Worm (Caenorhabditis elegans): ENCODE results near the gene srx-66.

srx-66 gene

ce11 chrV:3963715-3964114, 44.3 kb downstream of the srx-66 start, which contains the start of gene cyp-34A7:
TSS of gene cyp-34A7 (minus strand) at chrV:3963815.
- TF ChIP-seq lim-6 (tag; optimal IDR thresholded peaks at IDR 0.05) (no peak), ceh-9 (tag; optimal IDR thresholded peaks at IDR 0.05) (no peak), tbx-7 (tag; optimal IDR thresholded peaks at IDR 0.05) (no peak), hlh-30 (tag; optimal IDR thresholded peaks at IDR 0.05; ENCODE audit: insufficient read depth) (no peak), hlh-6 (tag; optimal IDR thresholded peaks at IDR 0.05) (no peak), ceh-31 (tag; optimal IDR thresholded peaks at IDR 0.05) (no peak), ceh-48 (tag; optimal IDR thresholded peaks at IDR 0.05) (no peak)

ce11 chrV:3967762-3968161, 48.4 kb downstream of the srx-66 start, which contains the start of gene cyp-34A8:
TSS of gene cyp-34A8 (minus strand) at chrV:3967823.
- TF ChIP-seq zip-5 (tag; optimal IDR thresholded peaks at IDR 0.05) (no peak), ceh-22 (tag; optimal IDR thresholded peaks at IDR 0.05) (no peak), hlh-13 (GFP tag; optimal IDR thresholded peaks at IDR 0.05) (no peak), sox-4 (tag; optimal IDR thresholded peaks at IDR 0.05) (no peak), unc-86 (tag; optimal IDR thresholded peaks at IDR 0.05) (no peak), K09A11.1 (tag; optimal IDR thresholded peaks at IDR 0.05; ENCODE audit: insufficient read depth) (no peak), eyg-1 (tag; optimal IDR thresholded peaks at IDR 0.05) (no peak), ama-1 (optimal IDR thresholded peaks at IDR 0.05) (no peak), tbx-7 (tag; optimal IDR thresholded peaks at IDR 0.05) (no peak), nhr-11 (tag; optimal IDR thresholded peaks at IDR 0.05) (no peak), fax-1 (tag; optimal IDR thresholded peaks at IDR 0.05) (no peak), rnt-1 (tag; optimal IDR thresholded peaks at IDR 0.05) (no peak), pha-2 (tag; optimal IDR thresholded peaks at IDR 0.05) (no peak), syd-9 (tag; optimal IDR thresholded peaks at IDR 0.05) (no peak), ceh-18 (tag; optimal IDR thresholded peaks at IDR 0.05) (no peak), hlh-15 (tag; optimal IDR thresholded peaks at IDR 0.05) (no peak), fkh-10 (GFP tag; optimal IDR thresholded peaks at IDR 0.05) (no peak)

ce11 chrV:3968929-3969328, 49.5 kb downstream of the srx-66 start:
- TF ChIP-seq ztf-16 (tag; optimal IDR thresholded peaks at IDR 0.05) (no peak), tbx-7 (tag; optimal IDR thresholded peaks at IDR 0.05) (no peak), ceh-19 (GFP tag; optimal IDR thresholded peaks at IDR 0.05) (no peak), ceh-14 (tag; optimal IDR thresholded peaks at IDR 0.05) (no peak)

ce11 chrV:3969664-3970063, 50.3 kb downstream of the srx-66 start:
- TF ChIP-seq hlh-6 (tag; optimal IDR thresholded peaks at IDR 0.05), result no peak
- no peak for TF ChIP-seq C08G9.2 (tag; optimal IDR thresholded peaks at IDR 0.05)
- TF ChIP-seq ets-4 (tag; optimal IDR thresholded peaks at IDR 0.05), result no peak
- TF ChIP-seq pha-4 (tag; optimal IDR thresholded peaks at IDR 0.05), result no peak
- no peak for TF ChIP-seq sox-4 (tag; optimal IDR thresholded peaks at IDR 0.05)
- TF ChIP-seq ceh-14 (tag; optimal IDR thresholded peaks at IDR 0.05), result no peak
- no peak for TF ChIP-seq lim-6 (tag; optimal IDR thresholded peaks at IDR 0.05)
- TF ChIP-seq unc-3 (GFP tag; conservative IDR thresholded peaks at IDR 0.05), result no peak
- TF ChIP-seq unc-3 (tag; optimal IDR thresholded peaks at IDR 0.05), result no peak
- no peak for TF ChIP-seq dmd-4 (tag; optimal IDR thresholded peaks at IDR 0.05; ENCODE audit: borderline replicate concordance)
- TF ChIP-seq ceh-30 (tag; optimal IDR thresholded peaks at IDR 0.05), result no peak
- TF ChIP-seq tbx-7 (tag; optimal IDR thresholded peaks at IDR 0.05), result no peak
- TF ChIP-seq ceh-48 (tag; optimal IDR thresholded peaks at IDR 0.05), result no peak
- no peak for TF ChIP-seq rnt-1 (tag; optimal IDR thresholded peaks at IDR 0.05)
- no peak for TF ChIP-seq pros-1 (tag; optimal IDR thresholded peaks at IDR 0.05)
- no peak for TF ChIP-seq sox-2 (GFP tag; IDR thresholded peaks at IDR 0.05)
- TF ChIP-seq unc-55 (GFP tag; optimal IDR thresholded peaks at IDR 0.05), result no peak
- TF ChIP-seq ama-1 (optimal IDR thresholded peaks at IDR 0.05), result no peak
- TF ChIP-seq ahr-1 (tag; optimal IDR thresholded peaks at IDR 0.05), result no peak

All from whole organism, late embryonic.